Fruit fly (Drosophila melanogaster): ENCODE data around the gene CG13300.

- TF ChIP-seq CG6792 (GFP tag; optimal IDR thresholded peaks at IDR 0.05) (no peak), CG8119 (GFP tag; IDR thresholded peaks at IDR 0.05) (no peak), Hr4 (GFP tag; optimal IDR thresholded peaks at IDR 0.05) (no peak), CG6276 (GFP tag; optimal IDR thresholded peaks at IDR 0.05) (no peak), CG31627 (GFP tag; optimal IDR thresholded peaks at IDR 0.05) (no peak), Met (GFP tag; optimal IDR thresholded peaks at IDR 0.05) (no peak), Lpt (GFP tag; optimal IDR thresholded peaks at IDR 0.05) (no peak), CG10631 (GFP tag; optimal IDR thresholded peaks at IDR 0.05) (no peak)
Observed at dm6 chr3L:6342253-6342652, 9.9 kb downstream of the CG13300 start.
